Fruit fly (Drosophila melanogaster) whole organism, embryonic: ENCODE measurements around the gene CG3902.

Source experiments
- Asciz ChIP-seq: fragments of 200-800 bp; sonication (Bioruptor generic); optimal IDR thresholded peaks from 2 replicates; lab custom pipeline; 2017; ENCODE audit warnings: missing biosample characterization, mild to moderate bottlenecking, missing genetic modification characterization, missing genetic modification reagents
- Atf3 ChIP-seq: fragments of 200-800 bp; sonication (Bioruptor generic); optimal IDR thresholded peaks from 3 replicates; lab custom pipeline; 2016; ENCODE audit warnings: missing biosample characterization, missing genetic modification characterization
- B-H2 ChIP-seq: fragments of 200-800 bp; sonication (Bioruptor generic); optimal IDR thresholded peaks from 2 replicates; lab custom pipeline; 2018; ENCODE audit warnings: missing biosample characterization, mild to moderate bottlenecking, missing genetic modification characterization
- CG11398 ChIP-seq: fragments of 200-800 bp; sonication (Bioruptor generic); optimal IDR thresholded peaks from 2 replicates; lab custom pipeline; 2016; ENCODE audit warnings: missing biosample characterization, missing genetic modification characterization
- CG13424 ChIP-seq: fragments of 200-800 bp; sonication (Bioruptor generic); optimal IDR thresholded peaks from 2 replicates; lab custom pipeline; 2019; ENCODE audit warnings: missing biosample characterization, mild to moderate bottlenecking, missing genetic modification characterization, moderate library complexity
- CG14860 ChIP-seq: fragments of 200-800 bp; sonication (Bioruptor generic); IDR thresholded peaks from 3 replicates; pipeline ENCODE4 v1.3.6; 2022; ENCODE audit warnings: missing biosample characterization, missing genetic modification characterization; ENCODE audit not compliant: partially characterized antibody
- CG15011 ChIP-seq: fragments of 200-800 bp; sonication (Bioruptor generic); optimal IDR thresholded peaks from 3 replicates; lab custom pipeline; 2018; ENCODE audit warnings: missing biosample characterization, mild to moderate bottlenecking, missing genetic modification characterization
- CG15269 ChIP-seq: fragments of 200-800 bp; sonication (Bioruptor generic); optimal IDR thresholded peaks from 2 replicates; lab custom pipeline; 2018; ENCODE audit warnings: missing biosample characterization, mild to moderate bottlenecking, missing genetic modification characterization, moderate library complexity
- CG15601 ChIP-seq: fragments of 200-800 bp; sonication (Bioruptor generic); optimal IDR thresholded peaks from 3 replicates; lab custom pipeline; 2019; ENCODE audit warnings: missing biosample characterization, mild to moderate bottlenecking, missing genetic modification characterization, moderate library complexity
- CG18619 ChIP-seq: fragments of 200-800 bp; sonication (Bioruptor generic); optimal IDR thresholded peaks from 3 replicates; lab custom pipeline; 2017; ENCODE audit warnings: missing biosample characterization, mild to moderate bottlenecking, missing genetic modification characterization
- CG2678 ChIP-seq: fragments of 200-800 bp; sonication (Bioruptor generic); optimal IDR thresholded peaks from 3 replicates; lab custom pipeline; 2019; ENCODE audit warnings: missing biosample characterization, mild to moderate bottlenecking, missing genetic modification characterization, moderate library complexity
- CG34224 ChIP-seq: fragments of 200-800 bp; sonication (Bioruptor generic); IDR thresholded peaks from 3 replicates; pipeline ENCODE4 v1.3.6; 2022; ENCODE audit warnings: missing biosample characterization, missing genetic modification characterization; ENCODE audit not compliant: partially characterized antibody
- CG4360 ChIP-seq: fragments of 200-800 bp; sonication (Bioruptor generic); IDR thresholded peaks from 2 replicates; pipeline ENCODE4 v1.3.6; 2022; ENCODE audit warnings: missing biosample characterization, missing genetic modification characterization
- CG6272 ChIP-seq: fragments of 200-800 bp; sonication (Bioruptor generic); IDR thresholded peaks from 2 replicates; pipeline ENCODE4 v1.3.6; 2022; ENCODE audit warnings: missing biosample characterization, missing genetic modification characterization
- CG6813 ChIP-seq: fragments of 200-800 bp; sonication (Bioruptor generic); optimal IDR thresholded peaks from 2 replicates; lab custom pipeline; 2017; ENCODE audit warnings: missing biosample characterization, missing genetic modification characterization, mild to moderate bottlenecking, moderate library complexity, missing genetic modification reagents
- CG6854 ChIP-seq: fragments of 200-800 bp; sonication (Bioruptor generic); optimal IDR thresholded peaks from 3 replicates; lab custom pipeline; 2017; ENCODE audit warnings: missing biosample characterization, mild to moderate bottlenecking, missing genetic modification characterization
- CG7839 ChIP-seq: fragments of 200-800 bp; sonication (Bioruptor generic); optimal IDR thresholded peaks from 3 replicates; lab custom pipeline; 2018; ENCODE audit warnings: missing biosample characterization, mild to moderate bottlenecking, missing genetic modification characterization, moderate library complexity
- CG8089 ChIP-seq: fragments of 200-800 bp; sonication (Bioruptor generic); optimal IDR thresholded peaks from 3 replicates; lab custom pipeline; 2016; ENCODE audit warnings: missing biosample characterization, missing genetic modification characterization
- CG9215 ChIP-seq: fragments of 200-800 bp; sonication (Bioruptor generic); IDR thresholded peaks from 2 replicates; pipeline ENCODE4 v1.3.6; 2022; ENCODE audit warnings: missing biosample characterization, missing genetic modification characterization
- CG9437 ChIP-seq: fragments of 200-800 bp; sonication (Bioruptor generic); optimal IDR thresholded peaks from 2 replicates; lab custom pipeline; 2018; ENCODE audit warnings: missing biosample characterization, mild to moderate bottlenecking, missing genetic modification characterization
- CG9727 ChIP-seq: fragments of 200-800 bp; sonication (Bioruptor generic); optimal IDR thresholded peaks from 3 replicates; lab custom pipeline; 2017; ENCODE audit warnings: missing biosample characterization, mild to moderate bottlenecking, missing genetic modification characterization
- CG9876 ChIP-seq: fragments of 200-800 bp; sonication (Bioruptor generic); optimal IDR thresholded peaks from 2 replicates; lab custom pipeline; 2016; ENCODE audit warnings: missing biosample characterization, missing genetic modification characterization
- CoRest ChIP-seq: fragments of 200-800 bp; sonication (Bioruptor generic); optimal IDR thresholded peaks from 3 replicates; lab custom pipeline; 2018; ENCODE audit warnings: missing biosample characterization, mild to moderate bottlenecking, missing genetic modification characterization, moderate library complexity
- Dip2 ChIP-seq: fragments of 200-800 bp; sonication (Bioruptor generic); IDR thresholded peaks from 2 replicates; pipeline ENCODE4 v1.3.6; 2022; ENCODE audit warnings: missing biosample characterization, missing genetic modification characterization
- Drgx ChIP-seq: fragments of 200-800 bp; sonication (Bioruptor generic); IDR thresholded peaks from 2 replicates; pipeline ENCODE4 v1.3.6; 2022; ENCODE audit warnings: missing biosample characterization, missing genetic modification characterization
- ERR ChIP-seq: fragments of 200-800 bp; sonication (Bioruptor generic); optimal IDR thresholded peaks from 2 replicates; lab custom pipeline; 2016; ENCODE audit warnings: missing biosample characterization, missing genetic modification characterization
- Fer3 ChIP-seq: fragments of 200-800 bp; sonication (Bioruptor generic); optimal IDR thresholded peaks from 2 replicates; lab custom pipeline; 2018; ENCODE audit warnings: missing biosample characterization, mild to moderate bottlenecking, missing genetic modification characterization, moderate library complexity
- Hmr ChIP-seq: fragments of 200-800 bp; sonication (Bioruptor generic); optimal IDR thresholded peaks from 3 replicates; lab custom pipeline; 2017; ENCODE audit warnings: mild to moderate bottlenecking, missing biosample characterization, missing genetic modification reagents, missing genetic modification characterization
- Hsf ChIP-seq: fragments of 200-800 bp; sonication (Bioruptor generic); optimal IDR thresholded peaks from 3 replicates; lab custom pipeline; 2016; ENCODE audit warnings: missing biosample characterization, missing genetic modification characterization
- Lhr ChIP-seq: fragments of 200-800 bp; sonication (Bioruptor generic); optimal IDR thresholded peaks from 3 replicates; lab custom pipeline; 2017; ENCODE audit warnings: mild to moderate bottlenecking, missing biosample characterization, missing genetic modification reagents, missing genetic modification characterization
- amos ChIP-seq: fragments of 200-800 bp; sonication (Bioruptor generic); IDR thresholded peaks from 2 replicates; pipeline ENCODE4 v1.3.6; 2022; ENCODE audit warnings: missing biosample characterization, missing genetic modification characterization; ENCODE audit not compliant: partially characterized antibody
- aop ChIP-seq: fragments of 200-800 bp; sonication (Bioruptor generic); IDR thresholded peaks from 2 replicates; pipeline ENCODE4 v1.3.6; 2022; ENCODE audit warnings: missing biosample characterization, missing genetic modification characterization
- ase ChIP-seq: fragments of 200-800 bp; sonication (Bioruptor generic); IDR thresholded peaks from 3 replicates; pipeline ENCODE4 v1.3.6; 2022; ENCODE audit warnings: missing biosample characterization, missing genetic modification characterization
- bcd ChIP-seq: fragments of 200-800 bp; sonication (Bioruptor generic); optimal IDR thresholded peaks from 2 replicates; lab custom pipeline; 2017; ENCODE audit warnings: missing biosample characterization, mild to moderate bottlenecking, missing genetic modification characterization
- bsh ChIP-seq, 2 experiments: fragments of 200-800 bp; sonication (Bioruptor generic); optimal IDR thresholded peaks; 2 replicates each; lab custom pipeline; 2017 to 2018; ENCODE audit warnings: mild to moderate bottlenecking in 2 of 2, missing biosample characterization in 2 of 2, missing genetic modification characterization in 2 of 2, moderate library complexity in 1 of 2
- cwo ChIP-seq: fragments of 200-800 bp; sonication (Bioruptor generic); optimal IDR thresholded peaks from 3 replicates; lab custom pipeline; 2017; ENCODE audit warnings: missing biosample characterization, missing genetic modification characterization, mild to moderate bottlenecking, moderate library complexity, missing genetic modification reagents
- dysf ChIP-seq: fragments of 200-800 bp; sonication (Bioruptor generic); IDR thresholded peaks from 3 replicates; pipeline ENCODE4 v1.3.6; 2022; ENCODE audit warnings: missing biosample characterization, missing genetic modification characterization
- emc ChIP-seq: fragments of 200-800 bp; sonication (Bioruptor generic); optimal IDR thresholded peaks from 2 replicates; lab custom pipeline; 2016; ENCODE audit warnings: missing biosample characterization, missing genetic modification characterization
- grau ChIP-seq: fragments of 200-800 bp; optimal IDR thresholded peaks from 3 replicates; lab custom pipeline; 2019; ENCODE audit warnings: missing biosample characterization, mild to moderate bottlenecking, missing genetic modification characterization, moderate library complexity
- inv ChIP-seq: fragments of 200-800 bp; sonication (Bioruptor generic); IDR thresholded peaks from 2 replicates; pipeline ENCODE4 v1.3.6; 2022; ENCODE audit warnings: missing biosample characterization, missing genetic modification characterization; ENCODE audit not compliant: partially characterized antibody
- kay ChIP-seq: fragments of 200-800 bp; sonication (Bioruptor generic); optimal IDR thresholded peaks from 2 replicates; lab custom pipeline; 2016; ENCODE audit warnings: missing biosample characterization, missing genetic modification characterization
- nmo ChIP-seq: fragments of 200-800 bp; sonication (Bioruptor generic); optimal IDR thresholded peaks from 2 replicates; lab custom pipeline; 2018; ENCODE audit warnings: missing biosample characterization, mild to moderate bottlenecking, missing genetic modification characterization, moderate library complexity
- nom ChIP-seq: fragments of 200-800 bp; sonication (Bioruptor generic); optimal IDR thresholded peaks from 2 replicates; lab custom pipeline; 2017; ENCODE audit warnings: missing biosample characterization, missing genetic modification characterization, mild to moderate bottlenecking, moderate library complexity, missing genetic modification reagents
- onecut ChIP-seq: fragments of 200-800 bp; sonication (Bioruptor generic); IDR thresholded peaks from 2 replicates; pipeline ENCODE4 v1.3.6; 2022; ENCODE audit warnings: missing biosample characterization, missing genetic modification characterization
- pum ChIP-seq: fragments of 200-800 bp; sonication (Bioruptor generic); optimal IDR thresholded peaks from 2 replicates; lab custom pipeline; 2016; ENCODE audit warnings: missing biosample characterization, missing genetic modification characterization
- rib ChIP-seq: fragments of 200-800 bp; sonication (Bioruptor generic); IDR thresholded peaks from 2 replicates; pipeline ENCODE4 v1.3.6; 2022; ENCODE audit warnings: missing biosample characterization, missing genetic modification characterization
- shn ChIP-seq: fragments of 200-800 bp; sonication (Bioruptor generic); optimal IDR thresholded peaks from 3 replicates; lab custom pipeline; 2016; ENCODE audit warnings: missing biosample characterization, missing genetic modification characterization
- sna ChIP-seq: fragments of 200-800 bp; sonication (Bioruptor generic); IDR thresholded peaks from 2 replicates; pipeline ENCODE4 v1.3.6; 2022; ENCODE audit warnings: missing biosample characterization, missing genetic modification characterization; ENCODE audit not compliant: partially characterized antibody
- zen ChIP-seq: fragments of 200-800 bp; sonication (Bioruptor generic); optimal IDR thresholded peaks from 3 replicates; lab custom pipeline; 2018; ENCODE audit warnings: missing biosample characterization, mild to moderate bottlenecking, missing genetic modification characterization, moderate library complexity
- zen2 ChIP-seq: fragments of 200-800 bp; sonication (Bioruptor generic); IDR thresholded peaks from 3 replicates; pipeline ENCODE4 v1.3.6; 2022; ENCODE audit warnings: missing biosample characterization, missing genetic modification characterization; ENCODE audit not compliant: partially characterized antibody

Gene CG3902

DNA sequence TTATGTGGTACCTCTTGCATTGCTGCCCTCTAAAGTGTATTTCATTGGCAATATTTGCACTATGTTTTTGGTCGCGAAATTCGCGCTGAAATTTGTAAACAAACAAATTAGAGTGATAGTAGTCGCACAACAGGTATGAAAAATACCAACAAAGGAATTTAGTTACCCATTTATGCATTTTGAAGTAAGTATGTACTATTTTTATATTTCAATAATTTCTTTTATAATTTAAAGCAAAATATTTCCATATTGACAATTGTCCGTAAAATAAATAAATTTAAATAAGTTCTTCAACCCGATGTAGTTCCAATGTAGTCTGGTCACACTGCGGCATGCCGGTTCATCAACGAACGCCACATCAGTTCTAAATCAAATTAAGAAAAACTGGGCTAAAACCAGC, 25.7 kb downstream of the CG3902 start, which contains the start of the genes Rad9 and Uggt (continued):
- TF ChIP-seq Atf3 (GFP tag; lab: Kevin White, UChicago) (no peak), CG9437 (GFP tag; lab: Kevin White, UChicago) (peak; percentile 31), cwo (GFP tag; lab: Kevin White, UChicago) (no peak), CG6272 (GFP tag; lab: Robert Waterston, UW) (no peak), Hmr (GFP tag; lab: Kevin White, UChicago) (no peak), pum (no peak), onecut (GFP tag; lab: Robert Waterston, UW) (no peak), Lhr (no peak), Drgx (GFP tag; lab: Robert Waterston, UW) (no peak), CG2678 (no peak), CG4360 (GFP tag; lab: Robert Waterston, UW) (no peak), CG18619 (GFP tag; lab: Kevin White, UChicago) (no peak), CG15601 (tag; lab: Kevin White, UChicago) (no peak), CG9727 (GFP tag; lab: Kevin White, UChicago) (peak; percentile 30), CG15011 (GFP tag; lab: Kevin White, UChicago) (no peak), ase (GFP tag; lab: Robert Waterston, UW) (no peak), CG9215 (GFP tag; lab: Robert Waterston, UW) (no peak), Hsf (GFP tag; lab: Kevin White, UChicago) (no peak), bsh (GFP tag; optimal IDR thresholded peaks at IDR 0.05; lab: Kevin White, UChicago) (peak in 1 of 2 experiments; percentile 9), CG15269 (tag; lab: Kevin White, UChicago) (no peak), grau (tag; lab: Kevin White, UChicago) (no peak), bcd (GFP tag; lab: Kevin White, UChicago) (no peak), zen (no peak), B-H2 (no peak), Asciz (no peak), CG34224 (GFP tag; lab: Robert Waterston, UW) (peak; percentile 61), Dip2 (GFP tag; lab: Robert Waterston, UW) (no peak), nmo (peak; percentile 50), CG7839 (tag; lab: Kevin White, UChicago) (no peak), CG8089 (GFP tag; lab: Kevin White, UChicago) (no peak), amos (GFP tag; lab: Robert Waterston, UW) (no peak), CG9876 (GFP tag; lab: Kevin White, UChicago) (no peak), sna (GFP tag; lab: Robert Waterston, UW) (peak; percentile 56; the same call in 1 of the 2 replicates), rib (no peak), CG11398 (GFP tag; lab: Kevin White, UChicago) (no peak), ERR (GFP tag; lab: Kevin White, UChicago) (no peak), CG13424 (tag; lab: Kevin White, UChicago) (peak; percentile 29), CoRest (tag; lab: Kevin White, UChicago) (no peak), Fer3 (no peak), nom (no peak), CG14860 (GFP tag; lab: Robert Waterston, UW) (no peak), aop (GFP tag; lab: Robert Waterston, UW) (no peak), inv (GFP tag; lab: Robert Waterston, UW) (no peak), CG6854 (GFP tag; lab: Kevin White, UChicago) (no peak), dysf (GFP tag; lab: Robert Waterston, UW) (no peak), emc (GFP tag; lab: Kevin White, UChicago) (no peak), CG6813 (no peak), shn (GFP tag; lab: Kevin White, UChicago) (no peak), zen2 (GFP tag; lab: Robert Waterston, UW) (no peak; the same call in 2 of the 3 replicates), kay (no peak)
